Worm (Caenorhabditis elegans) whole organism, L1 larva: ENCODE results near the gene T22B2.5.

Source experiments
- alr-1 ChIP-seq: fragments of 200-800 bp; sonication (Bioruptor generic); optimal IDR thresholded peaks from 2 replicates; lab custom pipeline; 2018; ENCODE audit warnings: borderline replicate concordance, mild to moderate bottlenecking, missing genetic modification characterization, missing compliant biosample characterization
- ama-1 ChIP-seq: fragments of 150-350 bp; optimal IDR thresholded peaks from 2 replicates; lab custom pipeline; 2014
- ceh-88 ChIP-seq: fragments of 200-800 bp; sonication (Bioruptor generic); IDR thresholded peaks from 2 replicates; pipeline ENCODE4 v1.3.6; 2022; ENCODE audit warnings: missing genetic modification characterization, missing compliant biosample characterization
- dsc-1 ChIP-seq: sonication (generic microtip); optimal IDR thresholded peaks from 2 replicates; lab custom pipeline; 2016; ENCODE audit warnings: mild to moderate bottlenecking, missing genetic modification characterization, missing compliant biosample characterization
- efl-3 ChIP-seq: fragments of 200-800 bp; sonication (Bioruptor generic); optimal IDR thresholded peaks from 2 replicates; lab custom pipeline; 2018; ENCODE audit warnings: mild to moderate bottlenecking, missing genetic modification characterization, missing compliant biosample characterization
- elt-2 ChIP-seq: sonication (generic microtip); optimal IDR thresholded peaks from 2 replicates; lab custom pipeline; 2016; ENCODE audit warnings: missing genetic modification characterization, mild to moderate bottlenecking, inconsistent platforms, missing compliant biosample characterization, missing genetic modification reagents
- lin-15B ChIP-seq: fragments of 150-350 bp; sonication (generic microtip); optimal IDR thresholded peaks from 3 replicates; lab custom pipeline; 2014; ENCODE audit warnings: missing biosample characterization, missing genetic modification characterization
- mef-2 ChIP-seq: fragments of 150-350 bp; optimal IDR thresholded peaks from 2 replicates; lab custom pipeline; 2014; ENCODE audit warnings: missing biosample characterization, missing genetic modification characterization
- nhr-11 ChIP-seq: fragments of 150-350 bp; optimal IDR thresholded peaks from 2 replicates; lab custom pipeline; 2014; ENCODE audit warnings: missing biosample characterization, missing genetic modification characterization
- nhr-237 ChIP-seq: fragments of 150-350 bp; optimal IDR thresholded peaks from 2 replicates; lab custom pipeline; 2014; ENCODE audit warnings: missing biosample characterization, missing genetic modification characterization
- sox-4 ChIP-seq: sonication (generic microtip); optimal IDR thresholded peaks from 2 replicates; lab custom pipeline; 2016; ENCODE audit warnings: missing genetic modification characterization, missing compliant biosample characterization

- no peak for TF ChIP-seq nhr-237 (tag; lab: Kevin White, UChicago)
- TF ChIP-seq nhr-11 (tag; lab: Kevin White, UChicago) = no peak
- no peak for TF ChIP-seq ama-1 (lab: Kevin White, UChicago)
- no peak for TF ChIP-seq ceh-88 (GFP tag; lab: Robert Waterston, UW)
- no peak for TF ChIP-seq efl-3
- no peak for TF ChIP-seq sox-4 (tag; lab: Kevin White, UChicago)
- no peak for TF ChIP-seq dsc-1 (tag; lab: Kevin White, UChicago)
- TF ChIP-seq elt-2 (tag; lab: Kevin White, UChicago) = no peak
- no peak for TF ChIP-seq alr-1 (tag; lab: Kevin White, UChicago)
- no peak for TF ChIP-seq lin-15B (tag; lab: Kevin White, UChicago)
- TF ChIP-seq mef-2 (tag; lab: Kevin White, UChicago) = no peak
Observed at ce11 chrX:3959221-3959620, 48.0 kb upstream of the T22B2.5 start.
